Worm (Caenorhabditis elegans) whole organism, L2 larva: Measurements from ENCODE around the gene C32H11.4.

Experiments used
- ZK546.5 ChIP-seq: sonication (generic microtip); optimal IDR thresholded peaks from 2 replicates; lab custom pipeline; 2017; ENCODE audit warnings: missing biosample characterization, missing genetic modification characterization
- lin-39 ChIP-seq: fragments of 150-350 bp; optimal IDR thresholded peaks from 2 replicates; lab custom pipeline; 2014; ENCODE audit warnings: missing biosample characterization, missing genetic modification reagents, missing genetic modification characterization
- ztf-11 ChIP-seq: sonication (generic microtip); optimal IDR thresholded peaks from 2 replicates; lab custom pipeline; 2017; ENCODE audit warnings: missing biosample characterization, missing genetic modification characterization

DNA sequence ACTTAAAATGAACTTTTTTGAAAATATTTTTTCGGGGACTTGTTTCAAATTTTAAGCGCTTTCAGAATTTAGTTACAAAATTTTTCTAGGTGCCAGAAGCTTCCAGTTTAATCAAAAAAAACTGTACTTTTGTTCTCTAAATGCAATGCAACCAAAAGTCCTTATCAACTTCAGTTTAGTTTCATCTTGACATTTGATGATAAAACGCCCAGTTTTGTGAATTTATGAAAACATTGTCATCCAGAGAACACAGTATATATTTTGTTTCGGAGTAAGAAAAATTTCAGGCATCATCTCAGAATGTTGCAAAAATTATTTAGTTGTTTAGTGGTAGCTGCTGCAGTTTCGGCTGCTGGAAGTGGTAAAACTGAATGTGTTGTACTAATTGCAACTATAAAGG lies 36.7 kb downstream of the C32H11.4 start, which contains the start of gene F55G11.6:
- TF ChIP-seq ztf-11 (tag; lab: Kevin White, UChicago), result no peak
- no peak for TF ChIP-seq lin-39 (tag; lab: Kevin White, UChicago)
- TF ChIP-seq ZK546.5, result no peak
